Fruit fly (Drosophila melanogaster) whole organism, embryonic: ENCODE measurements around the gene CG13403.

Experiments used
- B-H2 ChIP-seq: fragments of 200-800 bp; sonication (Bioruptor generic); optimal IDR thresholded peaks from 2 replicates; lab custom pipeline; 2018; ENCODE audit warnings: missing biosample characterization, mild to moderate bottlenecking, missing genetic modification characterization
- CG11093 ChIP-seq: fragments of 200-800 bp; sonication (Bioruptor generic); IDR thresholded peaks from 3 replicates; pipeline ENCODE4 v1.3.6; 2022; ENCODE audit warnings: missing biosample characterization, missing genetic modification characterization
- CG11456 ChIP-seq: fragments of 200-800 bp; sonication (Bioruptor generic); IDR thresholded peaks from 3 replicates; pipeline ENCODE4 v1.3.6; 2022; ENCODE audit warnings: missing biosample characterization, missing genetic modification characterization
- CG13624 ChIP-seq: fragments of 200-800 bp; sonication (Bioruptor generic); optimal IDR thresholded peaks from 2 replicates; lab custom pipeline; 2016; ENCODE audit warnings: missing biosample characterization, missing genetic modification characterization
- CG15011 ChIP-seq: fragments of 200-800 bp; sonication (Bioruptor generic); optimal IDR thresholded peaks from 3 replicates; lab custom pipeline; 2018; ENCODE audit warnings: missing biosample characterization, mild to moderate bottlenecking, missing genetic modification characterization
- Dfd ChIP-seq, 2 experiments: fragments of >200 bp; optimal IDR thresholded peaks; 2 replicates each; lab custom pipeline; 2017; ENCODE audit warnings: missing biosample characterization in 2 of 2, missing genetic modification characterization in 2 of 2
- Fer3 ChIP-seq: fragments of 200-800 bp; sonication (Bioruptor generic); optimal IDR thresholded peaks from 2 replicates; lab custom pipeline; 2018; ENCODE audit warnings: missing biosample characterization, mild to moderate bottlenecking, missing genetic modification characterization, moderate library complexity
- Mrtf ChIP-seq: fragments of 200-800 bp; sonication (Bioruptor generic); IDR thresholded peaks from 3 replicates; pipeline ENCODE4 v1.3.6; 2022; ENCODE audit warnings: missing biosample characterization, missing genetic modification characterization
- ap ChIP-seq: fragments of 200-800 bp; sonication (Bioruptor generic); IDR thresholded peaks from 2 replicates; pipeline ENCODE4 v1.3.6; 2022; ENCODE audit warnings: missing biosample characterization, missing genetic modification characterization
- ci ChIP-seq: fragments of 200-800 bp; sonication (Bioruptor generic); IDR thresholded peaks from 3 replicates; pipeline ENCODE4 v1.3.6; 2022; ENCODE audit warnings: missing biosample characterization, missing genetic modification characterization
- hkb ChIP-seq, 2 experiments: fragments of 200-800 bp in 1 of 2; fragments of >200 bp in 1 of 2; sonication (Bioruptor generic) in 1 of 2; IDR thresholded peaks in 1 of 2; optimal IDR thresholded peaks in 1 of 2; 2 replicates each; pipeline versions ENCODE4 v1.3.6 to Lab custom; 2017 to 2022; ENCODE audit warnings: missing biosample characterization in 1 of 2, missing genetic modification characterization in 1 of 2
- toy ChIP-seq: fragments of 200-800 bp; sonication (Bioruptor generic); IDR thresholded peaks from 2 replicates; pipeline ENCODE4 v1.3.6; 2022; ENCODE audit warnings: missing biosample characterization, missing genetic modification characterization
- ttk ChIP-seq: fragments of 200-800 bp; sonication (Bioruptor generic); IDR thresholded peaks from 2 replicates; pipeline ENCODE4 v2.1.2; 2022; ENCODE audit warnings: missing biosample characterization, missing genetic modification characterization

- no peak for TF ChIP-seq Dfd (GFP tag; optimal IDR thresholded peaks at IDR 0.05; lab: Kevin White, UChicago)
- no peak for TF ChIP-seq ci (GFP tag; lab: Robert Waterston, UW)
- TF ChIP-seq ttk (GFP tag; lab: Robert Waterston, UW): no peak
- TF ChIP-seq hkb (optimal IDR thresholded peaks at IDR 0.05; lab: Kevin White, UChicago): no peak
- TF ChIP-seq hkb (GFP tag; IDR thresholded peaks at IDR 0.05; lab: Robert Waterston, UW): no peak
- no peak for TF ChIP-seq B-H2 (GFP tag; lab: Kevin White, UChicago)
- TF ChIP-seq Fer3: no peak
- no peak for TF ChIP-seq CG11093 (GFP tag; lab: Robert Waterston, UW)
- TF ChIP-seq CG11456 (GFP tag; lab: Robert Waterston, UW): no peak
- no peak for TF ChIP-seq CG15011
- TF ChIP-seq Mrtf (GFP tag; lab: Robert Waterston, UW): no peak
- no peak for TF ChIP-seq toy (GFP tag; lab: Robert Waterston, UW)
- no peak for TF ChIP-seq ap (GFP tag; lab: Robert Waterston, UW)
- no peak for TF ChIP-seq CG13624 (GFP tag; lab: Kevin White, UChicago)
These were observed 19.3 kb downstream of the CG13403 start, which contains the start of gene betaNACtes1 for dm6 chrX:14172524-14172923.
